Worm (Caenorhabditis elegans) whole organism, late embryonic: ENCODE data around the gene ZC404.15.
A peak's percentile ranks its signal among the peaks of the same experiment; 100 is the strongest.

Experiments
- K02D7.2 ChIP-seq: sonication (generic microtip); optimal IDR thresholded peaks from 2 replicates; lab custom pipeline; 2017; ENCODE audit warnings: mild to moderate bottlenecking, missing genetic modification characterization, missing compliant biosample characterization
- K09A11.1 ChIP-seq: sonication (generic microtip); optimal IDR thresholded peaks from 2 replicates; lab custom pipeline; 2017; ENCODE audit warnings: antibody characterized with exemption, mild to moderate bottlenecking, missing genetic modification characterization, missing compliant biosample characterization; ENCODE audit not compliant: insufficient read depth
- Y22D7AL.16 ChIP-seq: sonication (generic microtip); optimal IDR thresholded peaks from 2 replicates; lab custom pipeline; 2016; ENCODE audit warnings: missing genetic modification characterization, missing compliant biosample characterization
- ahr-1 ChIP-seq: sonication (generic microtip); optimal IDR thresholded peaks from 2 replicates; lab custom pipeline; 2016; ENCODE audit warnings: missing genetic modification characterization, missing compliant biosample characterization
- ceh-18 ChIP-seq: sonication (generic microtip); optimal IDR thresholded peaks from 2 replicates; lab custom pipeline; 2016; ENCODE audit warnings: missing genetic modification characterization, missing compliant biosample characterization
- ceh-24 ChIP-seq: sonication (generic microtip); optimal IDR thresholded peaks from 2 replicates; lab custom pipeline; 2016; ENCODE audit warnings: mild to moderate bottlenecking, missing genetic modification characterization, missing compliant biosample characterization
- ceh-31 ChIP-seq: sonication (generic microtip); optimal IDR thresholded peaks from 2 replicates; lab custom pipeline; 2016; ENCODE audit warnings: missing genetic modification characterization, missing compliant biosample characterization
- ceh-34 ChIP-seq: sonication (generic microtip); optimal IDR thresholded peaks from 2 replicates; lab custom pipeline; 2016; ENCODE audit warnings: mild to moderate bottlenecking, missing genetic modification characterization, missing compliant biosample characterization
- ceh-45 ChIP-seq: fragments of 200-800 bp; sonication (Bioruptor generic); IDR thresholded peaks from 2 replicates; pipeline ENCODE4 v1.3.6; 2022; ENCODE audit warnings: missing genetic modification reagents, missing genetic modification characterization, missing compliant biosample characterization
- ceh-48 ChIP-seq: sonication (generic microtip); optimal IDR thresholded peaks from 2 replicates; lab custom pipeline; 2016; ENCODE audit warnings: missing genetic modification characterization, inconsistent platforms, missing compliant biosample characterization
- che-1 ChIP-seq: sonication (generic microtip); optimal IDR thresholded peaks from 2 replicates; lab custom pipeline; 2016; ENCODE audit warnings: mild to moderate bottlenecking, missing genetic modification characterization, missing compliant biosample characterization
- dmd-4 ChIP-seq: sonication (generic microtip); optimal IDR thresholded peaks from 2 replicates; lab custom pipeline; 2016; ENCODE audit warnings: borderline replicate concordance, missing genetic modification characterization, missing compliant biosample characterization
- dve-1 ChIP-seq: sonication (generic microtip); optimal IDR thresholded peaks from 2 replicates; lab custom pipeline; 2017; ENCODE audit warnings: antibody characterized with exemption, mild to moderate bottlenecking, missing genetic modification characterization, missing compliant biosample characterization
- elt-2 ChIP-seq: sonication (generic microtip); optimal IDR thresholded peaks from 2 replicates; lab custom pipeline; 2016; ENCODE audit warnings: missing genetic modification reagents, missing genetic modification characterization, missing compliant biosample characterization
- fkh-10 ChIP-seq: fragments of 150-350 bp; optimal IDR thresholded peaks from 2 replicates; lab custom pipeline; 2014; ENCODE audit warnings: missing biosample characterization, missing genetic modification reagents, missing genetic modification characterization
- gmeb-2 ChIP-seq: sonication (generic microtip); optimal IDR thresholded peaks from 2 replicates; lab custom pipeline; 2016; ENCODE audit warnings: missing genetic modification characterization, inconsistent platforms, missing compliant biosample characterization
- hlh-30 ChIP-seq: sonication (generic microtip); optimal IDR thresholded peaks from 2 replicates; lab custom pipeline; 2017; ENCODE audit warnings: antibody characterized with exemption, missing genetic modification characterization, missing compliant biosample characterization; ENCODE audit not compliant: insufficient read depth
- hlh-6 ChIP-seq: sonication (generic microtip); optimal IDR thresholded peaks from 2 replicates; lab custom pipeline; 2016; ENCODE audit warnings: missing genotype, missing genetic modification characterization, missing compliant biosample characterization
- lim-6 ChIP-seq: sonication (generic microtip); optimal IDR thresholded peaks from 2 replicates; lab custom pipeline; 2016; ENCODE audit warnings: missing genetic modification characterization, missing compliant biosample characterization
- madf-2 ChIP-seq: sonication (generic microtip); optimal IDR thresholded peaks from 2 replicates; lab custom pipeline; 2017; ENCODE audit warnings: missing genetic modification characterization, missing compliant biosample characterization
- mec-3 ChIP-seq: sonication (generic microtip); optimal IDR thresholded peaks from 2 replicates; lab custom pipeline; 2016; ENCODE audit warnings: borderline replicate concordance, missing genetic modification characterization, missing compliant biosample characterization
- nfya-1 ChIP-seq: sonication (generic microtip); optimal IDR thresholded peaks from 2 replicates; lab custom pipeline; 2017; ENCODE audit warnings: missing genetic modification characterization, mild to moderate bottlenecking, missing compliant biosample characterization, antibody characterized with exemption, moderate library complexity
- npax-4 ChIP-seq: sonication (generic microtip); optimal IDR thresholded peaks from 2 replicates; lab custom pipeline; 2016; ENCODE audit warnings: missing genetic modification characterization, missing compliant biosample characterization
- pat-9 ChIP-seq: fragments of 200-800 bp; sonication (Bioruptor generic); optimal IDR thresholded peaks from 2 replicates; lab custom pipeline; 2018; ENCODE audit warnings: mild to moderate bottlenecking, missing genetic modification characterization, moderate library complexity, missing compliant biosample characterization
- pax-1 ChIP-seq: fragments of 150-350 bp; optimal IDR thresholded peaks from 2 replicates; lab custom pipeline; 2014; ENCODE audit warnings: missing biosample characterization, missing genetic modification characterization
- pha-2 ChIP-seq: sonication (generic microtip); optimal IDR thresholded peaks from 2 replicates; lab custom pipeline; 2017; ENCODE audit warnings: mild to moderate bottlenecking, missing genetic modification characterization, missing compliant biosample characterization
- pha-4 ChIP-seq: fragments of 150-350 bp; optimal IDR thresholded peaks from 2 replicates; lab custom pipeline; 2018; ENCODE audit warnings: missing biosample characterization, missing genetic modification reagents, missing genetic modification characterization
- rnt-1 ChIP-seq: sonication (generic microtip); optimal IDR thresholded peaks from 2 replicates; lab custom pipeline; 2016; ENCODE audit warnings: missing genetic modification characterization, missing compliant biosample characterization
- sdc-2 ChIP-seq: sonication (generic microtip); optimal IDR thresholded peaks from 2 replicates; lab custom pipeline; 2016; ENCODE audit warnings: missing genotype, missing genetic modification characterization, missing compliant biosample characterization
- sox-2 ChIP-seq: fragments of 200-800 bp; sonication (Bioruptor generic); IDR thresholded peaks from 2 replicates; pipeline ENCODE4 v1.3.6; 2022; ENCODE audit warnings: missing genetic modification reagents, missing genetic modification characterization, missing compliant biosample characterization
- sox-4 ChIP-seq: sonication (generic microtip); optimal IDR thresholded peaks from 2 replicates; lab custom pipeline; 2017; ENCODE audit warnings: mild to moderate bottlenecking, missing genetic modification characterization, inconsistent platforms, missing compliant biosample characterization
- tbx-2 ChIP-seq: sonication (generic microtip); optimal IDR thresholded peaks from 2 replicates; lab custom pipeline; 2016; ENCODE audit warnings: missing genetic modification characterization, missing compliant biosample characterization
- tbx-7 ChIP-seq: sonication (generic microtip); optimal IDR thresholded peaks from 2 replicates; lab custom pipeline; 2016; ENCODE audit warnings: missing genotype, missing genetic modification characterization, missing compliant biosample characterization
- ttx-3 ChIP-seq: sonication (generic microtip); optimal IDR thresholded peaks from 2 replicates; lab custom pipeline; 2016; ENCODE audit warnings: missing genetic modification reagents, missing genetic modification characterization, missing compliant biosample characterization
- unc-42 ChIP-seq: sonication (generic microtip); optimal IDR thresholded peaks from 2 replicates; lab custom pipeline; 2016; ENCODE audit warnings: missing genotype, missing genetic modification characterization, missing compliant biosample characterization
- ztf-16 ChIP-seq: sonication (generic microtip); optimal IDR thresholded peaks from 2 replicates; lab custom pipeline; 2017; ENCODE audit warnings: missing genetic modification characterization, missing compliant biosample characterization

ZC404.15 gene

ce11 chrV:6823432-6823831 lies 43.2 kb downstream of the ZC404.15 start:
- TF ChIP-seq ahr-1 (tag; lab: Kevin White, UChicago) (no peak), pha-4 (no peak), elt-2 (tag; lab: Kevin White, UChicago) (peak; percentile 85), Y22D7AL.16 (tag; lab: Kevin White, UChicago) (no peak), pax-1 (no peak), dmd-4 (no peak)

- TF ChIP-seq nfya-1 (tag; lab: Kevin White, UChicago) (no peak), ztf-16 (tag; lab: Kevin White, UChicago) (no peak), lim-6 (tag; lab: Kevin White, UChicago) (no peak), fkh-10 (GFP tag; lab: Kevin White, UChicago) (no peak), pat-9 (no peak), hlh-30 (tag; lab: Kevin White, UChicago) (no peak), ceh-45 (GFP tag; lab: Robert Waterston, UW) (no peak), K09A11.1 (tag; lab: Kevin White, UChicago) (no peak), ceh-24 (tag; lab: Kevin White, UChicago) (no peak), Y22D7AL.16 (tag; lab: Kevin White, UChicago) (no peak), ceh-34 (tag; lab: Kevin White, UChicago) (no peak), ttx-3 (tag; lab: Kevin White, UChicago) (no peak), dve-1 (no peak), pax-1 (no peak), madf-2 (tag; lab: Kevin White, UChicago) (no peak), gmeb-2 (tag; lab: Kevin White, UChicago) (no peak), ceh-31 (no peak)
These were observed 48.5 kb downstream of the ZC404.15 start, which contains the start of gene dmsr-15 for ce11 chrV:6828786-6829185. dmsr-15 (minus strand) TSS chrV:6828886.

ce11 chrV:6829404-6829803 lies 49.1 kb downstream of the ZC404.15 start, which contains the start of gene col-141:
col-141 (plus strand) TSS chrV:6829704.
- TF ChIP-seq npax-4 (tag; lab: Kevin White, UChicago) (no peak), lim-6 (tag; lab: Kevin White, UChicago) (no peak), ttx-3 (tag; lab: Kevin White, UChicago) (no peak), pha-2 (tag; lab: Kevin White, UChicago) (no peak), mec-3 (tag; lab: Kevin White, UChicago) (no peak), K02D7.2 (tag; lab: Kevin White, UChicago) (no peak), che-1 (tag; lab: Kevin White, UChicago) (no peak), hlh-30 (tag; lab: Kevin White, UChicago) (no peak), dve-1 (no peak), tbx-2 (tag; lab: Kevin White, UChicago) (no peak), unc-42 (tag; lab: Kevin White, UChicago) (no peak), ahr-1 (tag; lab: Kevin White, UChicago) (no peak), ceh-18 (tag; lab: Kevin White, UChicago) (no peak), sox-2 (GFP tag; lab: Robert Waterston, UW) (no peak), sdc-2 (no peak), Y22D7AL.16 (tag; lab: Kevin White, UChicago) (no peak)

ce11 chrV:6830075-6830474 lies 49.8 kb downstream of the ZC404.15 start:
- no peak for TF ChIP-seq rnt-1 (tag; lab: Kevin White, UChicago)
- TF ChIP-seq tbx-7 (tag; lab: Kevin White, UChicago) = peak; percentile 24
- no peak for TF ChIP-seq ceh-48 (tag; lab: Kevin White, UChicago)
- peak; percentile 9 for TF ChIP-seq sox-4 (tag; lab: Kevin White, UChicago)
- TF ChIP-seq hlh-6 = peak; percentile 18
